Worm (Caenorhabditis elegans) whole organism, mixed stage, embryonic: ENCODE results near the gene unc-33.
A peak's percentile ranks its signal among the peaks of the same experiment; 100 is the strongest.

ENCODE experiments used
- blmp-1 ChIP-seq: fragments of 150-350 bp; optimal IDR thresholded peaks from 2 replicates; lab custom pipeline; 2014; ENCODE audit warnings: missing biosample characterization, missing genetic modification characterization
- ceh-43 ChIP-seq: fragments of 200-800 bp; sonication (Bioruptor generic); optimal IDR thresholded peaks from 2 replicates; lab custom pipeline; 2018; ENCODE audit warnings: mild to moderate bottlenecking, missing genetic modification characterization, moderate library complexity, missing compliant biosample characterization
- lin-13 ChIP-seq: fragments of 150-350 bp; optimal IDR thresholded peaks from 2 replicates; lab custom pipeline; 2014; ENCODE audit warnings: missing biosample characterization, missing genetic modification characterization
- nhr-237 ChIP-seq: fragments of 150-350 bp; optimal IDR thresholded peaks from 2 replicates; lab custom pipeline; 2014; ENCODE audit warnings: missing biosample characterization, missing genetic modification characterization
- nhr-76 ChIP-seq: sonication (generic microtip); optimal IDR thresholded peaks from 2 replicates; lab custom pipeline; 2017; ENCODE audit warnings: missing biosample characterization, missing genetic modification characterization
- pha-4 ChIP-seq: fragments of 150-350 bp; optimal IDR thresholded peaks from 2 replicates; lab custom pipeline; 2018; ENCODE audit warnings: missing biosample characterization, missing genetic modification reagents, missing genetic modification characterization
- snpc-4 ChIP-seq: fragments of 150-350 bp; optimal IDR thresholded peaks from 2 replicates; lab custom pipeline; 2014; ENCODE audit warnings: missing biosample characterization, missing genetic modification characterization

ce11 chrIV:3519352-3519751 is 2.7 kb downstream of the unc-33 start:
- TF ChIP-seq snpc-4 (tag; lab: Kevin White, UChicago) (no peak), nhr-237 (tag; lab: Kevin White, UChicago) (no peak), blmp-1 (peak; percentile 59), pha-4 (peak; percentile 34), nhr-76 (tag; lab: Kevin White, UChicago) (no peak), ceh-43 (GFP tag; lab: Kevin White, UChicago) (no peak), lin-13 (tag; lab: Kevin White, UChicago) (no peak)
